Worm (Caenorhabditis elegans) whole organism, early embryonic: ENCODE measurements around the gene wrn-1.

Experiments
- B0310.2 ChIP-seq: sonication (generic microtip); optimal IDR thresholded peaks from 2 replicates; lab custom pipeline; 2016; ENCODE audit warnings: mild to moderate bottlenecking, missing genetic modification characterization, missing compliant biosample characterization
- F13C5.2 ChIP-seq: sonication (generic microtip); optimal IDR thresholded peaks from 2 replicates; lab custom pipeline; 2017; ENCODE audit warnings: mild to moderate bottlenecking, missing genetic modification characterization, inconsistent platforms, missing compliant biosample characterization
- aly-1 ChIP-seq: sonication (generic microtip); optimal IDR thresholded peaks from 2 replicates; lab custom pipeline; 2016; ENCODE audit warnings: missing genetic modification characterization, missing compliant biosample characterization
- ama-1 ChIP-seq: fragments of 150-350 bp; optimal IDR thresholded peaks from 2 replicates; lab custom pipeline; 2014
- ceh-13 ChIP-seq: fragments of 200-800 bp; sonication (Bioruptor generic); optimal IDR thresholded peaks from 2 replicates; lab custom pipeline; 2018; ENCODE audit warnings: mild to moderate bottlenecking, missing genetic modification characterization, missing compliant biosample characterization
- ceh-36 ChIP-seq: sonication (generic microtip); optimal IDR thresholded peaks from 2 replicates; lab custom pipeline; 2016; ENCODE audit warnings: missing genetic modification characterization, inconsistent platforms, missing compliant biosample characterization
- ets-7 ChIP-seq: sonication (generic microtip); optimal IDR thresholded peaks from 2 replicates; lab custom pipeline; 2016; ENCODE audit warnings: missing genotype, missing genetic modification characterization, missing compliant biosample characterization
- flt-1 ChIP-seq: fragments of 200-800 bp; sonication (Bioruptor generic); IDR thresholded peaks from 2 replicates; pipeline ENCODE4 v1.3.6; 2022; ENCODE audit warnings: missing genetic modification characterization, missing compliant biosample characterization
- hmbx-1 ChIP-seq: sonication (generic microtip); optimal IDR thresholded peaks from 2 replicates; lab custom pipeline; 2016; ENCODE audit warnings: mild to moderate bottlenecking, missing genetic modification characterization, missing compliant biosample characterization
- hmg-4 ChIP-seq: fragments of 200-800 bp; sonication (Bioruptor generic); optimal IDR thresholded peaks from 2 replicates; lab custom pipeline; 2018; ENCODE audit warnings: mild to moderate bottlenecking, missing genetic modification characterization, missing compliant biosample characterization
- hnd-1 ChIP-seq: sonication (generic microtip); optimal IDR thresholded peaks from 2 replicates; lab custom pipeline; 2016; ENCODE audit warnings: missing genetic modification characterization, missing compliant biosample characterization
- pes-1 ChIP-seq: fragments of 200-800 bp; sonication (Bioruptor generic); IDR thresholded peaks from 2 replicates; pipeline ENCODE4 v1.3.6; 2022; ENCODE audit warnings: missing genetic modification reagents, missing genetic modification characterization, missing compliant biosample characterization
- scrt-1 ChIP-seq: fragments of 200-800 bp; sonication (Bioruptor generic); IDR thresholded peaks from 2 replicates; pipeline ENCODE4 v1.3.6; 2022; ENCODE audit warnings: missing genetic modification characterization, missing compliant biosample characterization
- sea-1 ChIP-seq: fragments of 200-800 bp; sonication (Bioruptor generic); conservative IDR thresholded peaks from 2 replicates; pipeline ENCODE4 v1.3.6; 2022; ENCODE audit warnings: missing genetic modification characterization, missing compliant biosample characterization
- tbx-11 ChIP-seq: fragments of 200-800 bp; sonication (Bioruptor generic); IDR thresholded peaks from 2 replicates; pipeline ENCODE4 v1.3.6; 2022; ENCODE audit warnings: missing genetic modification characterization, missing compliant biosample characterization
- tbx-37 ChIP-seq: fragments of 200-800 bp; sonication (Bioruptor generic); conservative IDR thresholded peaks from 2 replicates; pipeline ENCODE4 v1.3.6; 2022; ENCODE audit warnings: missing genetic modification reagents, missing genetic modification characterization, missing compliant biosample characterization
- tra-4 ChIP-seq: sonication (generic microtip); optimal IDR thresholded peaks from 2 replicates; lab custom pipeline; 2017; ENCODE audit warnings: missing genetic modification characterization, missing compliant biosample characterization

The wrn-1 gene

DNA sequence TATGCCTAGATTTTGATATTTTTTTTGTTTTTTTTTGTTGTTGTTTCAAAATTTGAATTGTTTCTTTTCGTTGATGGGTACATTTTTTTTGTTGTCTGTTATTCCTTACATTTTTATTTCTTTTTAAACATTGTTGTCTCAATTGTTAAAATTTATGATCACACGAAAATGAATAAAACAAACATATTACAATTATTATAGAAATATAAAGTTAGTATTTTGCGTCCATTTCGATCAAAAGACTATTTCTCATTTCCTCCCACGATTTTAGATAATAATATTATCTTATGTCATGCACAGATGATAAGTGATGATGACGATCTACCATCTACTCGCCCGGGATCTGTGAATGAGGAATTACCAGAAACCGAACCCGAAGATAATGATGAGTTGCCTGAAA, at the start of gene wrn-1:
Gene wrn-1, plus strand, starts transcription at position 301 of the 400 bp plus-strand sequence.
- no peak for TF ChIP-seq hmbx-1

DNA sequence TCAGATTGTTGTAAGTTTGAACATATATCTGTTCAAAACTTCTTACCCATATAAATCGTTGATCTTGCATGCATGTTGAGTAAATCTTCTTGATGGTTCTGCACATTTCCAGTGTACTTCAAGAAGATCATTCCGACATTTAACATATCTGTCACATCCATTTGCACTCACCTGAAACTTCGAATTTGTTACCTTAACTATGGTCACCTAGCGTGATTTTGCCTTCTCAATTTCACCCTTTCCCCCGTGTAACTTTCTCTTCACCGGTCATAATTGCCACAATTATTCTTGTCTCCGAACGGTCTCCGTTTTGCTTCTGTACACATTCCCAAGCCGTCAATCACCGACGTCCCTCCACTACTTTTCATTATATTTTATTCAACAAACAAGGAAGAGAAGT, 41.4 kb upstream of the wrn-1 start:
- no peak for TF ChIP-seq ama-1 (lab: Kevin White, UChicago)
- no peak for TF ChIP-seq sea-1 (GFP tag; lab: Robert Waterston, UW)
- TF ChIP-seq hmbx-1: no peak
- TF ChIP-seq tra-4 (tag; lab: Kevin White, UChicago): no peak
- TF ChIP-seq hmg-4 (GFP tag; lab: Kevin White, UChicago): no peak
- no peak for TF ChIP-seq F13C5.2
- no peak for TF ChIP-seq flt-1 (GFP tag; lab: Robert Waterston, UW)
- no peak for TF ChIP-seq ceh-13
- TF ChIP-seq scrt-1 (GFP tag; lab: Robert Waterston, UW): no peak
- no peak for TF ChIP-seq B0310.2 (tag; lab: Kevin White, UChicago)
- TF ChIP-seq ets-7: no peak
- no peak for TF ChIP-seq tbx-37 (GFP tag; lab: Robert Waterston, UW)
- no peak for TF ChIP-seq ceh-36 (tag; lab: Kevin White, UChicago)
- no peak for TF ChIP-seq hnd-1
- no peak for TF ChIP-seq aly-1 (tag; lab: Kevin White, UChicago)
- TF ChIP-seq pes-1 (GFP tag; lab: Robert Waterston, UW): no peak
- TF ChIP-seq tbx-11: no peak

DNA sequence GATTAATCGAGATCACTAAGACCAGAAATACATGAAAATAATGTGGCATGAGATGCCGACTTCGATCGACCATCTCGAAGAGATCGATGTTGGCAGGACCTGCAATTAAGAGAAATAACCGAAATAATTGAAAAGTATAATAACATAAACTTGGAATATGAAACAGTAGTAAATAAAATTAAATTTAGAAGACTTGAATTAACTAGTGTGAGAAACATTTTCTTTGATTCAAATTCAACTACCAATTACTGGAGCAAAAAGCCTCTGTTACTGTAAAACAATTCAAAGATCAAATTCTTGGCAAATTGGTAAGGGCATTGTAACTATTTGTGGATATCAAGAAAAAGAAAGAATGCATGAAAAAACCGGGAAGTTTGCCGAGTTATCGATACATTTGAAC, 40.9 kb upstream of the wrn-1 start, which contains the start of gene R05G9R.1:
Gene R05G9R.1, minus strand, starts transcription at position 101 of the 400 bp plus-strand sequence.
- TF ChIP-seq ama-1 (lab: Kevin White, UChicago) (no peak), flt-1 (GFP tag; lab: Robert Waterston, UW) (no peak), ceh-13 (no peak), B0310.2 (tag; lab: Kevin White, UChicago) (no peak), hmg-4 (GFP tag; lab: Kevin White, UChicago) (no peak), scrt-1 (GFP tag; lab: Robert Waterston, UW) (no peak), pes-1 (GFP tag; lab: Robert Waterston, UW) (no peak), tbx-37 (GFP tag; lab: Robert Waterston, UW) (no peak), aly-1 (tag; lab: Kevin White, UChicago) (no peak), F13C5.2 (no peak), sea-1 (GFP tag; lab: Robert Waterston, UW) (no peak), tbx-11 (no peak), hmbx-1 (no peak), ets-7 (no peak)

DNA sequence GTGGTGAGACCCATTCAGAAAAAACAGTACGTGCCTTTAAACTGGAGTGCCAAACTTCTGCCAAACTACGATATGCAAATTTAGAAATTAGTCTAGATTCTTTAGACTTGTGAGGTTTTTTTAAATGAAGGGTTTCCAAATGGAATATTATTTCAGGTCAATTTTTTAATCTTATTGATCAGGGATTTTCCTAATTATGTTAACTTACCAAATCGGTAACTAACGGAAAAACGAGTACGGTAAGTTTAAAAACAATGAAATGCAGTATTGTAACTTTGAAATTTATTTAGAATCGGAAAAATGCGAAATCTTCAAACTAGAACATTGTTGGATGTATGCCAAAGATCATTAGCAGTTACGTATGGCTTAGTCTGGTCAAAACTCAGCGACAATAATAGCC, 38.5 kb upstream of the wrn-1 start, which contains the start of gene C56E6.7:
Gene C56E6.7, plus strand, starts transcription at position 301 of the 400 bp plus-strand sequence.
- no peak for TF ChIP-seq F13C5.2
- TF ChIP-seq pes-1 (GFP tag; lab: Robert Waterston, UW): no peak
- TF ChIP-seq hmbx-1: no peak
- TF ChIP-seq tra-4 (tag; lab: Kevin White, UChicago): no peak
- no peak for TF ChIP-seq hnd-1
- no peak for TF ChIP-seq ets-7
- TF ChIP-seq hmg-4 (GFP tag; lab: Kevin White, UChicago): no peak
- TF ChIP-seq aly-1 (tag; lab: Kevin White, UChicago): no peak
- no peak for TF ChIP-seq ceh-13
- no peak for TF ChIP-seq ceh-36 (tag; lab: Kevin White, UChicago)
- no peak for TF ChIP-seq sea-1 (GFP tag; lab: Robert Waterston, UW)
- no peak for TF ChIP-seq ama-1 (lab: Kevin White, UChicago)
- TF ChIP-seq flt-1 (GFP tag; lab: Robert Waterston, UW): no peak

DNA sequence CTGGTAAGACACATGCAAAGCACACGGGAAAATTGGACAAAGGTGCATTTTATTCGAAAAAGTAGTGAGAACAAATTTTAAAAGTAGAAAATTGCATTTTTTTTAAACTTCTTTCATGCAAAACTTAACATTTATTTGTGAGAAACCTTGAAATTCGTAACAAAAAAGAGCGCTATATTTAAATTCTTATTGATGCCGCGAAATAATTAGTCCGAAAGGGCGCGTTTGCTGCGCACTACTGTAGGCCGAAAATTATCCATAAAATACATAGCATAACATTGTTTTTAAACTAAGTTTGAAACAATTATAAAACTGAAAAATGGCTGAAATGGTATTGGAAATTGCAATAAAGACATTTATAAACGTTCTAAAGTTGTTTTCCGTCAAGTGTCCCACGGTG, 35.1 kb upstream of the wrn-1 start:
- TF ChIP-seq F13C5.2: no peak
- no peak for TF ChIP-seq pes-1 (GFP tag; lab: Robert Waterston, UW)
- TF ChIP-seq sea-1 (GFP tag; lab: Robert Waterston, UW): no peak

DNA sequence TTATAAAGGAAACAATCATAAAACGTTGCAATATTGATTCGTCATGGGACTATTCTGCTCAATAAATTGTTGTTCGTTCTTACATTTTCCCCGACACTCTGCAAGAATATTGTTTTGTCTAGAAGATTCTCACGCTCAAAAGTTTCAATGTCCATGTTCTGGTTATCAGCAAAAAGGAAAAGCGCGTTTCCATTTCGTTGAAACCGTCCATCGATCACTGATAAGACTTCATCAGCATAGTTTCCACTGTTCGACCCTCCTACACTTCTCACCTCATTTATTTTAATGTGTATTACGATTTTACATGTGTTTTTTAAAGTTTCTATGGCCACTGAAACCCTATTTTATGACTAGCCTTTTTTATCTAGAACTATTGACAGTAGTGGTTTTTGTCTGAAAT, 34.7 kb upstream of the wrn-1 start:
- no peak for TF ChIP-seq sea-1 (GFP tag; lab: Robert Waterston, UW)
- no peak for TF ChIP-seq pes-1 (GFP tag; lab: Robert Waterston, UW)
- no peak for TF ChIP-seq aly-1 (tag; lab: Kevin White, UChicago)
- no peak for TF ChIP-seq ama-1 (lab: Kevin White, UChicago)
- TF ChIP-seq ceh-13: no peak
- TF ChIP-seq hmbx-1: no peak

DNA sequence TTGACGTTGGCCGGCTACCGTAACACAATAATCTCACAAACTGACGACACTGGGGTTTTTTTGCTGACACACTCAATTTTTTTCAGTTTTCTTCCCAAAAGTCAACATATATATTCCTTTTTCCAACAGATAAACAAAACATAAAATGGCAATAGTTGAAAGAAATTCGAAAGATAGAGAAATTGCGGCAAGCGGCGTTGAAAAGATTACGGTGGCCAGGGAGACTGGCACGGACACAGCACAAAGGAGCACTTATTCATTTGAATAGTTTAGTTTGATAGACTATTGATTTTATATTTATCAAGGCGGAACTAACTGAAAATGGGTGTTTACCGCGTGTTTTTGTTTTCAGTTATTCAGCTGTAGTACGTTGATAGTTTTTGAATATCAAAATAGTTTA, 33.5 kb upstream of the wrn-1 start, which contains the start of gene toe-2:
Gene toe-2, minus strand, starts transcription at position 70 of the 400 bp plus-strand sequence.
- TF ChIP-seq ceh-36 (tag; lab: Kevin White, UChicago) (no peak), tra-4 (tag; lab: Kevin White, UChicago) (no peak), hmbx-1 (no peak), tbx-11 (no peak), tbx-37 (GFP tag; lab: Robert Waterston, UW) (no peak), flt-1 (GFP tag; lab: Robert Waterston, UW) (no peak), F13C5.2 (no peak), ets-7 (no peak), scrt-1 (GFP tag; lab: Robert Waterston, UW) (no peak), aly-1 (tag; lab: Kevin White, UChicago) (no peak), ama-1 (lab: Kevin White, UChicago) (no peak), B0310.2 (tag; lab: Kevin White, UChicago) (no peak), hnd-1 (no peak), pes-1 (GFP tag; lab: Robert Waterston, UW) (no peak), hmg-4 (GFP tag; lab: Kevin White, UChicago) (no peak), sea-1 (GFP tag; lab: Robert Waterston, UW) (no peak), ceh-13 (no peak)

DNA sequence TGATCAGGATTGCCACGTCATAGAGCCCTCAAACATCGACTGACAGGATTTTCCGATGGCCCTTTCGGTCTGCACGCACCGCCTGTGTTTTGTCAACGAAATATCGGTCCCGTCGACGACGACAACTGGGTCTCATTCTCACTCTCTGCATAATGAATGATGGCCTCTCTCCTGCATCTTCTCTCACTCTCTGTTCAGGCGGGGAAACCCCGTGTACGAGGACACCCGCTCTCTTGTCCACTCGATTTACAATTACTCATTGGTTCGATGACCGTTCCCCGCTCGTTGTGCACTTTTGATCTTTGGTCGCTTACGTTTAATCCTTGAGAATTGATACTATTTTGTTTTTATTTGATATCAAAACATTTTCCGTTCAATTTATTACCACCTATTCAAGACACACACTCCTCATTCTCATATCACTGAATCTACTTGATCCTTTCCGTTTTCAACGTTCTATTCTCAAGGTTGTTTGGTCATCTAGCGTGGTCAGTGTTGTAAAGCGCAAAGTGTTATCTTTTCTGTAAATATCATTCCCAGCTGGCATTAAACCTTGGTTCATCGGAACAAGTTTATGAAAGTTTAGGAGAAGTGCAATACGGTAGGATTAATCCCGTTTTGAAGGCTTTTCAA, 32.0 kb upstream of the wrn-1 start:
- TF ChIP-seq flt-1 (GFP tag; lab: Robert Waterston, UW) (0 out of 2 replicates have a peak, but pooled peaks have one; percentile 23), ama-1 (lab: Kevin White, UChicago) (no peak), ets-7 (no peak), scrt-1 (GFP tag; lab: Robert Waterston, UW) (no peak), F13C5.2 (no peak), pes-1 (GFP tag; lab: Robert Waterston, UW) (no peak), B0310.2 (tag; lab: Kevin White, UChicago) (no peak), hmbx-1 (no peak), hmg-4 (GFP tag; lab: Kevin White, UChicago) (peak; percentile 80), aly-1 (tag; lab: Kevin White, UChicago) (peak; percentile 53), tbx-37 (GFP tag; lab: Robert Waterston, UW) (no peak; the same call in 1 of the 2 replicates), tbx-11 (no peak), ceh-36 (tag; lab: Kevin White, UChicago) (no peak), ceh-13 (no peak), tra-4 (tag; lab: Kevin White, UChicago) (no peak), sea-1 (GFP tag; lab: Robert Waterston, UW) (0 out of 2 replicates have a peak, but pooled peaks have one; percentile 36), hnd-1 (no peak)
